Worm (Caenorhabditis elegans) whole organism, L3 larva: ENCODE data around the gene mdt-26.

Experiments
- R02D3.7 ChIP-seq: fragments of 150-350 bp; optimal IDR thresholded peaks from 2 replicates; lab custom pipeline; 2014; ENCODE audit warnings: missing biosample characterization, missing genetic modification characterization
- ZK546.5 ChIP-seq: sonication (generic microtip); optimal IDR thresholded peaks from 2 replicates; lab custom pipeline; 2017; ENCODE audit warnings: missing biosample characterization, missing genetic modification characterization
- aly-2 ChIP-seq: fragments of 150-350 bp; optimal IDR thresholded peaks from 2 replicates; lab custom pipeline; 2014; ENCODE audit warnings: missing biosample characterization, missing genetic modification characterization
- ama-1 ChIP-seq: fragments of 150-350 bp; optimal IDR thresholded peaks from 2 replicates; lab custom pipeline; 2018
- ceh-16 ChIP-seq: sonication (generic microtip); optimal IDR thresholded peaks from 2 replicates; lab custom pipeline; 2017; ENCODE audit warnings: missing biosample characterization, missing genetic modification characterization
- ceh-28 ChIP-seq: fragments of 150-350 bp; optimal IDR thresholded peaks from 2 replicates; lab custom pipeline; 2014; ENCODE audit warnings: missing biosample characterization, missing genetic modification reagents, missing genetic modification characterization
- ceh-82 ChIP-seq: fragments of 150-350 bp; optimal IDR thresholded peaks from 2 replicates; lab custom pipeline; 2014; ENCODE audit warnings: missing biosample characterization, missing genetic modification characterization
- ceh-9 ChIP-seq: sonication (generic microtip); optimal IDR thresholded peaks from 2 replicates; lab custom pipeline; 2018; ENCODE audit warnings: missing biosample characterization, missing genetic modification characterization
- daf-12 ChIP-seq: fragments of 150-350 bp; optimal IDR thresholded peaks from 2 replicates; lab custom pipeline; 2014; ENCODE audit warnings: missing biosample characterization, missing genetic modification reagents, missing genetic modification characterization
- egl-27 ChIP-seq: sonication (generic microtip); optimal IDR thresholded peaks from 4 replicates; lab custom pipeline; 2017; ENCODE audit warnings: missing biosample characterization, missing genetic modification reagents, missing genetic modification characterization
- egl-5 ChIP-seq: fragments of 150-350 bp; optimal IDR thresholded peaks from 2 replicates; lab custom pipeline; 2017; ENCODE audit warnings: missing biosample characterization, missing genetic modification reagents, missing genetic modification characterization, inconsistent platforms
- elt-1 ChIP-seq: fragments of 150-350 bp; optimal IDR thresholded peaks from 2 replicates; lab custom pipeline; 2014; ENCODE audit warnings: missing biosample characterization, missing genetic modification characterization
- elt-2 ChIP-seq: sonication (generic microtip); optimal IDR thresholded peaks from 2 replicates; lab custom pipeline; 2016; ENCODE audit warnings: missing genetic modification reagents, mild to moderate bottlenecking, missing genetic modification characterization, missing compliant biosample characterization
- elt-3 ChIP-seq, 3 experiments: fragments of 150-350 bp in 1 of 3; sonication (generic microtip) in 2 of 3; optimal IDR thresholded peaks; 2 replicates in 2 of 3; 4 replicates in 1 of 3; lab custom pipeline; 2014 to 2017; ENCODE audit warnings: missing biosample characterization in 3 of 3, missing genetic modification characterization in 3 of 3
- eor-1 ChIP-seq, 2 experiments: fragments of 150-350 bp; optimal IDR thresholded peaks; 2 replicates each; lab custom pipeline; 2014 to 2018; ENCODE audit warnings: missing biosample characterization in 2 of 2, missing genetic modification characterization in 2 of 2
- fkh-10 ChIP-seq: sonication (generic microtip); optimal IDR thresholded peaks from 2 replicates; lab custom pipeline; 2017; ENCODE audit warnings: missing biosample characterization, missing genetic modification reagents, missing genetic modification characterization
- fkh-2 ChIP-seq: fragments of 150-350 bp; optimal IDR thresholded peaks from 2 replicates; lab custom pipeline; 2014; ENCODE audit warnings: missing biosample characterization, missing genetic modification reagents, missing genetic modification characterization
- fos-1 ChIP-seq: fragments of 150-350 bp; optimal IDR thresholded peaks from 2 replicates; lab custom pipeline; 2014; ENCODE audit warnings: missing biosample characterization, missing genetic modification characterization
- hmg-11 ChIP-seq: sonication (generic microtip); optimal IDR thresholded peaks from 2 replicates; lab custom pipeline; 2016; ENCODE audit warnings: missing genetic modification characterization, missing compliant biosample characterization
- jun-1 ChIP-seq: fragments of 150-350 bp; optimal IDR thresholded peaks from 2 replicates; lab custom pipeline; 2014; ENCODE audit warnings: missing biosample characterization, missing genetic modification reagents, missing genetic modification characterization
- lin-15B ChIP-seq: fragments of 150-350 bp; optimal IDR thresholded peaks from 2 replicates; lab custom pipeline; 2014; ENCODE audit warnings: missing biosample characterization, missing genetic modification characterization
- lin-39 ChIP-seq: fragments of 150-350 bp; optimal IDR thresholded peaks from 2 replicates; lab custom pipeline; 2018; ENCODE audit warnings: missing biosample characterization, missing genetic modification reagents, missing genetic modification characterization
- lsy-12 ChIP-seq: sonication (generic microtip); optimal IDR thresholded peaks from 2 replicates; lab custom pipeline; 2016; ENCODE audit warnings: mild to moderate bottlenecking, missing genetic modification characterization, missing compliant biosample characterization
- mdl-1 ChIP-seq: fragments of 150-350 bp; optimal IDR thresholded peaks from 2 replicates; lab custom pipeline; 2014; ENCODE audit warnings: missing biosample characterization, missing genetic modification characterization
- mml-1 ChIP-seq: fragments of 150-350 bp; sonication (generic microtip); optimal IDR thresholded peaks from 3 replicates; lab custom pipeline; 2014; ENCODE audit warnings: missing biosample characterization, missing genetic modification characterization
- nfya-1 ChIP-seq: sonication (generic microtip); optimal IDR thresholded peaks from 2 replicates; lab custom pipeline; 2017; ENCODE audit warnings: missing genetic modification characterization, mild to moderate bottlenecking, missing compliant biosample characterization, antibody characterized with exemption, moderate library complexity; ENCODE audit not compliant: insufficient read depth
- nhr-11 ChIP-seq: fragments of 150-350 bp; optimal IDR thresholded peaks from 2 replicates; lab custom pipeline; 2014; ENCODE audit warnings: missing biosample characterization, missing genetic modification characterization
- nhr-12 ChIP-seq: fragments of 150-350 bp; optimal IDR thresholded peaks from 2 replicates; lab custom pipeline; 2014; ENCODE audit warnings: missing biosample characterization, missing genetic modification characterization
- nhr-23 ChIP-seq: fragments of 150-350 bp; optimal IDR thresholded peaks from 2 replicates; lab custom pipeline; 2014; ENCODE audit warnings: missing biosample characterization, missing genetic modification reagents, missing genetic modification characterization
- nhr-237 ChIP-seq: fragments of 150-350 bp; optimal IDR thresholded peaks from 2 replicates; lab custom pipeline; 2014; ENCODE audit warnings: missing biosample characterization, missing genetic modification characterization
- nhr-25 ChIP-seq: sonication (generic microtip); optimal IDR thresholded peaks from 2 replicates; lab custom pipeline; 2017; ENCODE audit warnings: missing biosample characterization, missing genetic modification characterization
- nhr-28 ChIP-seq: fragments of 150-350 bp; optimal IDR thresholded peaks from 2 replicates; lab custom pipeline; 2014; ENCODE audit warnings: missing biosample characterization, missing genetic modification characterization
- nhr-43 ChIP-seq: sonication (generic microtip); optimal IDR thresholded peaks from 2 replicates; lab custom pipeline; 2016; ENCODE audit warnings: mild to moderate bottlenecking, missing genetic modification characterization, missing compliant biosample characterization; ENCODE audit not compliant: poor library complexity, severe bottlenecking
- nhr-67 ChIP-seq: fragments of 150-350 bp; optimal IDR thresholded peaks from 2 replicates; lab custom pipeline; 2014; ENCODE audit warnings: missing biosample characterization, missing genetic modification characterization
- nhr-76 ChIP-seq: fragments of 150-350 bp; sonication (generic microtip); optimal IDR thresholded peaks from 5 replicates; lab custom pipeline; 2014; ENCODE audit warnings: missing biosample characterization, missing genetic modification characterization
- nhr-77 ChIP-seq: fragments of 150-350 bp; optimal IDR thresholded peaks from 2 replicates; lab custom pipeline; 2014; ENCODE audit warnings: missing biosample characterization, missing genetic modification characterization
- pha-4 ChIP-seq: fragments of 150-350 bp; optimal IDR thresholded peaks from 2 replicates; lab custom pipeline; 2014; ENCODE audit warnings: missing biosample characterization, missing genetic modification reagents, missing genetic modification characterization
- pqm-1 ChIP-seq: fragments of 150-350 bp; optimal IDR thresholded peaks from 2 replicates; lab custom pipeline; 2017; ENCODE audit warnings: missing biosample characterization, missing genetic modification characterization, inconsistent platforms
- sea-2 ChIP-seq: fragments of 150-350 bp; sonication (generic microtip); optimal IDR thresholded peaks from 4 replicates; lab custom pipeline; 2014; ENCODE audit warnings: missing biosample characterization, missing genetic modification reagents, missing genetic modification characterization
- skn-1 ChIP-seq: fragments of 150-350 bp; optimal IDR thresholded peaks from 2 replicates; lab custom pipeline; 2014; ENCODE audit warnings: missing biosample characterization, missing genetic modification characterization
- snpc-4 ChIP-seq: fragments of 150-350 bp; optimal IDR thresholded peaks from 2 replicates; lab custom pipeline; 2014; ENCODE audit warnings: missing biosample characterization, missing genetic modification characterization
- tbx-2 ChIP-seq: sonication (generic microtip); optimal IDR thresholded peaks from 2 replicates; lab custom pipeline; 2016; ENCODE audit warnings: mild to moderate bottlenecking, missing genetic modification characterization, missing compliant biosample characterization
- unc-39 ChIP-seq: sonication (generic microtip); optimal IDR thresholded peaks from 4 replicates; lab custom pipeline; 2017; ENCODE audit warnings: missing biosample characterization, missing genetic modification characterization
- unc-62 ChIP-seq: fragments of 150-350 bp; sonication (generic microtip); optimal IDR thresholded peaks from 4 replicates; lab custom pipeline; 2014; ENCODE audit warnings: missing biosample characterization, missing genetic modification reagents, missing genetic modification characterization
- zag-1 ChIP-seq: fragments of 150-350 bp; optimal IDR thresholded peaks from 2 replicates; lab custom pipeline; 2014; ENCODE audit warnings: missing biosample characterization, missing genetic modification characterization
- ztf-11 ChIP-seq: fragments of 150-350 bp; optimal IDR thresholded peaks from 2 replicates; lab custom pipeline; 2014; ENCODE audit warnings: missing biosample characterization, missing genetic modification characterization
- ztf-4 ChIP-seq: fragments of 150-350 bp; optimal IDR thresholded peaks from 2 replicates; lab custom pipeline; 2014; ENCODE audit warnings: missing biosample characterization, missing genetic modification characterization

mdt-26 gene

ce11 chrII:5660736-5661734, at the start of gene mdt-26, which contains the start of gene ift-43:
mdt-26 (plus strand) TSS chrII:5661181.
ift-43 (minus strand) TSS chrII:5660786.
- no peak for TF ChIP-seq nhr-77 (tag; lab: Kevin White, UChicago)
- TF ChIP-seq egl-5 (tag; lab: Kevin White, UChicago), result peak; percentile 60
- TF ChIP-seq skn-1 (tag; lab: Kevin White, UChicago), result no peak
- TF ChIP-seq eor-1 (tag; optimal IDR thresholded peaks at IDR 0.05; lab: Kevin White, UChicago), result no peak
- TF ChIP-seq nhr-12 (tag; lab: Kevin White, UChicago), result no peak
- peak; percentile 76 for TF ChIP-seq aly-2
- TF ChIP-seq nhr-76 (tag; lab: Kevin White, UChicago), result no peak
- TF ChIP-seq lin-39, result peak; percentile 98
- peak; percentile 2 for TF ChIP-seq pqm-1 (tag; lab: Kevin White, UChicago)
- no peak for TF ChIP-seq zag-1
- no peak for TF ChIP-seq ceh-9 (tag; lab: Kevin White, UChicago)
- peak; percentile 10 for TF ChIP-seq unc-62
- TF ChIP-seq mml-1, result no peak
- no peak for TF ChIP-seq nhr-67 (tag; lab: Kevin White, UChicago)
- TF ChIP-seq hmg-11 (tag; lab: Kevin White, UChicago), result peak; percentile 98
- TF ChIP-seq ztf-11 (tag; lab: Kevin White, UChicago), result no peak
- TF ChIP-seq nhr-25 (tag; lab: Kevin White, UChicago), result peak; percentile 80
- peak; percentile 49 for TF ChIP-seq snpc-4 (tag; lab: Kevin White, UChicago)
- TF ChIP-seq unc-39 (tag; lab: Kevin White, UChicago), result no peak
- TF ChIP-seq nhr-237, result no peak
- peak; percentile 49 for TF ChIP-seq nhr-23 (tag; lab: Kevin White, UChicago)
- TF ChIP-seq lin-15B (tag; lab: Kevin White, UChicago), result peak; percentile 80
- peak; percentile 100 for TF ChIP-seq ama-1 (lab: Kevin White, UChicago)
- peak; percentile 65 for TF ChIP-seq elt-2 (tag; lab: Kevin White, UChicago)
- peak; percentile 74 for TF ChIP-seq lsy-12 (tag; lab: Kevin White, UChicago)
- TF ChIP-seq ztf-4 (tag; lab: Kevin White, UChicago), result peak; percentile 56
- TF ChIP-seq daf-12 (tag; lab: Kevin White, UChicago), result no peak
- TF ChIP-seq ceh-82 (tag; lab: Kevin White, UChicago), result no peak
- no peak for TF ChIP-seq R02D3.7 (tag; lab: Kevin White, UChicago)
- no peak for TF ChIP-seq elt-3 (tag; optimal IDR thresholded peaks at IDR 0.05; lab: Kevin White, UChicago)
- peak; percentile 73 for TF ChIP-seq pha-4
- no peak for TF ChIP-seq ceh-16 (tag; lab: Kevin White, UChicago)
- peak; percentile 78 for TF ChIP-seq nhr-43
- no peak for TF ChIP-seq egl-27 (tag; lab: Kevin White, UChicago)
- peak; percentile 100 for TF ChIP-seq nfya-1 (tag; lab: Kevin White, UChicago)
- TF ChIP-seq nhr-28 (tag; lab: Kevin White, UChicago), result no peak
- TF ChIP-seq fos-1 (tag; lab: Kevin White, UChicago), result no peak
- peak; percentile 83 for TF ChIP-seq ceh-28 (tag; lab: Kevin White, UChicago)
- TF ChIP-seq tbx-2 (tag; lab: Kevin White, UChicago), result peak; percentile 67
- no peak for TF ChIP-seq sea-2 (GFP tag; lab: Kevin White, UChicago)
- no peak for TF ChIP-seq ZK546.5 (tag; lab: Kevin White, UChicago)
- TF ChIP-seq fkh-10 (GFP tag; lab: Kevin White, UChicago), result peak; percentile 19
- TF ChIP-seq jun-1 (tag; lab: Kevin White, UChicago), result peak; percentile 36
- TF ChIP-seq elt-1 (tag; lab: Kevin White, UChicago), result no peak
- no peak for TF ChIP-seq nhr-11 (tag; lab: Kevin White, UChicago)
- TF ChIP-seq fkh-2 (tag; lab: Kevin White, UChicago), result no peak
- peak; percentile 46 for TF ChIP-seq mdl-1 (tag; lab: Kevin White, UChicago)
